Worm (Caenorhabditis elegans) whole organism, L4 larva: ENCODE measurements around the gene B0457.4.

Source experiments
- Y105C5A.15 ChIP-seq: fragments of 200-800 bp; sonication (Bioruptor generic); IDR thresholded peaks from 2 replicates; pipeline ENCODE4 v1.3.6; 2022; ENCODE audit warnings: missing genetic modification characterization, missing compliant biosample characterization
- aha-1 ChIP-seq: fragments of 150-350 bp; peaks from one replicate; lab custom pipeline; 2014; ENCODE audit warnings: missing biosample characterization, missing genetic modification characterization

DNA sequence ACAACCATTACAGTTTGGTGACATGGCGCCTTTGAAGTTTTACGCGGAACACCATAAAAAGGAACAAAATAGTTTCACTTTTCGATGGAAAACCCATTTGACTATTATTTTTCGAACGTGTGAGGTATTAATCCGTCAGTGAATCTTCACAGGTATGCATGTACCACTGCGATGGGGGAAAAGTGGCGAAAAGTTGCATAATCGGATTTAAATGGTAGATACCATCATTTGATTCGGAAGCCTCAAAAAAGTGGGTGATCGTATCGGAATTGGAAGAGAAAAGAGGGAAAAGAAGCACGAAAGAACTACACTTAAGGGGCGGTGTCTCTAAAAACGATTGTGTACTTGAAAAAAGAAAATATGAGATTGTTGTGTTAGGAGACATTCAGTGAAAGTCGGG, 41.9 kb upstream of the B0457.4 start:
- TF ChIP-seq Y105C5A.15 (GFP tag; lab: Robert Waterston, UW) (no peak), aha-1 (tag; lab: Kevin White, UChicago) (no peak)
